Fruit fly (Drosophila melanogaster) Kc167 (cell line): Measurements from ENCODE around the gene CG18213.

Experiments used
- Myc ChIP-seq: fragments of >200 bp; optimal IDR thresholded peaks from 2 replicates; lab custom pipeline; 2017; ENCODE audit warnings: missing external identifiers
- Sin3A ChIP-seq: fragments of >200 bp; optimal IDR thresholded peaks from 2 replicates; lab custom pipeline; 2018; ENCODE audit warnings: missing external identifiers
- h ChIP-seq: fragments of >200 bp; optimal IDR thresholded peaks from 3 replicates; lab custom pipeline; 2018; ENCODE audit warnings: missing external identifiers
- insv ChIP-seq: fragments of >200 bp; optimal IDR thresholded peaks from 3 replicates; lab custom pipeline; 2018; ENCODE audit warnings: missing external identifiers
- psq ChIP-seq: fragments of >200 bp; optimal IDR thresholded peaks from 2 replicates; lab custom pipeline; 2017; ENCODE audit warnings: missing external identifiers
- ttk ChIP-seq: sonication (Bioruptor generic); optimal IDR thresholded peaks from 2 replicates; lab custom pipeline; 2017; ENCODE audit warnings: missing external identifiers

Gene CG18213

DNA sequence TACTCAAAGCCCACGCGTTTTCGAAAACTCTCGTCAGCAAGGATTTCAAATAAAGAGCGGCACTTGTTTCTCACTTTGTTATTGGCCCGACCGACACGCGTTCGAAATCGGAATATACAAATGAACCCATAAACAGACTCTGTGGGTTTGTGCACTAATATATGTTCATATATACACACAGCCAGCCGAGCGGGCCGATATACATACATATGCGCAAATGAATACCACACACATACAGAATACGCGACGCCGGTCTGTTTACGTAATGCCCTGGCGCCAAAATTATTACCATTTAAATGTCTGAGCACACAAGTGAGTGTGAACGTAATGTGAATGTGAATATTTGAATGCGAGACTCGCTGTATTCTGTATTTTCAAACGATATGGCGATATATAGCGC lies 27.7 kb upstream of the CG18213 start:
- TF ChIP-seq insv: no peak
- TF ChIP-seq Sin3A (lab: Kevin White, UChicago): no peak
- no peak for TF ChIP-seq ttk (lab: Kevin White, UChicago)
- no peak for TF ChIP-seq psq (lab: Kevin White, UChicago)

DNA sequence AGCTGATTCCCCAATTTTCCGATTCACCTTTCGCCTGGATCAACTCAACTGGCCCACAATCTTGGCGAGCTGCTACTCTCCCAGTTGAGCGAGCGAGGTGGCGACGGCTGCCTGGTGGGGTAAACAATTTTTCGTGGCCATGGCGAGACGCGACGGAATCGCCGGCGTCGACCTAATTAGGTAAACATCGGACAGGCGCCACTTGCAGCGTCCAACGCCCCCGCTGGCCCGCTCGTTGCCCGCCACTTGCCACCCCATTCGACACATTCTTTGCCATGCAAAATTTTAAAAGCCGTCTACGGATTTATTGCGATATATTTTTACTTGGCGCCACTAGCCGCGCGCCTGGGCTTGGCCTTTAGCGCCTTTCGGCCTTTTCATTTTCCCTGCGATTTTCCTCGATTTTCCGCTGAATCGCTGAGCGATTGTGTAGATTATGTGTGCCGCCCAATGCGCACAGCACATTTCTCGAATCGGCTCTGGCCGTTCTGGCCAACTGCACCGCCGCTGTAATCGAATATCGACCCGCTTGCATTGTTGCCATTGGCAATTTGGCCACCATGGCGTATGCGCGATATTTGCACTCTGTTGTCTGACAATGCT lies 26.9 kb upstream of the CG18213 start:
- TF ChIP-seq psq (lab: Kevin White, UChicago) (no peak), Myc (lab: Kevin White, UChicago) (no peak), insv (no peak), Sin3A (lab: Kevin White, UChicago) (no peak), h (no peak), ttk (lab: Kevin White, UChicago) (no peak)

DNA sequence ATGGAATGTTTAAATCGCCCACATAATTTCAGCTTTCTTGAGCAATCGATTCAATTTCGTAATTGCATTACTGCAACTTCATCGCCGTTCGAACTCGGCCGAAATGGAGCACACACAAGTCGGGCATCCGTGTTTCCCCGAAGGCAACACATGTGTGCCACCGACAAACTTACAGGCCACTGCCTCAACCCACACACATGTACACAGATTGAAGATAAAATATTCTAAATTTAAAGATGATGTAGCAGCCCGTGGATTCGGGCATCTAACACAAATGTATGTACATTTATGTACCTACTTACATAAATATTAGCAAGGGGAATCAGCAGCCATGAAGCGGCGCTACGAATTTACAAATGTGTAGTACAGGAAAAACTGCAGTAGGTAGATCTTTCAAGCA lies 26.1 kb upstream of the CG18213 start:
- no peak for TF ChIP-seq Sin3A (lab: Kevin White, UChicago)
- no peak for TF ChIP-seq Myc (lab: Kevin White, UChicago)

DNA sequence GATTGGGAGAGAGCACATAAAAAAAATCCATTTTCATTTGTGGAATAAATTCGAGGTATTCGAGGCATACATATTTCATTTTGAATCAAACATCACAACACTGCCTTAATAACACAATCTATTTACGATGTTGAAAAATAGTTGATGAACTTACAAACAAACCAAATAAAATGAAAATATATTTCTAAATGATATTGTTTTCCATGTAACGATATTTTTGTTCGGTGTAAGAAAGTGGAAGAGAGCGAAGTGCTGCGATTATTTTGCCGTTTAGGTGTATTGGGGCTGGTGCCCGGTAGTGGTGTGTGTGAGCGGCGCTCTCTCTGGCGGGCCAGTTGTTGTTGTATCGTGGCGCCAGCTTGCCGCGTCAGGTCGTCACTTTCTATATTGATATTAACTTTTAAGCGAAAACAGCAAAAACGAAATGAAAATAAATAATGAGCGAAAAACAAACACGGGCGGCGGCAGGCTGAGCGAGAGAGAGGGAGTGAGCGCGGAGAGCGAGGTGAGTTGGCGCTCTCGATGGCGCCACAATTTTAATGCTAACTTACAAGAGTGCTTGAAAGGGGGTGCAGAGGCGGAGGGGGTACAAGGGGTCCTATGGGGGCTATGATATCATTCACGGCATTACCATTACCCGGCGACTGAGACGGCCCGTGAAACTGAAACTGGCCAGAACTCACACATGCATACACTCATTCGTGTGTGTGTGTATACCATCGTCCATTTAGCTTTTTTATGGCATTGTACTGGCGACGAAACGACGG lies 25.2 kb upstream of the CG18213 start:
- TF ChIP-seq psq (lab: Kevin White, UChicago) (no peak), insv (no peak), h (no peak), Myc (lab: Kevin White, UChicago) (no peak), ttk (lab: Kevin White, UChicago) (no peak), Sin3A (lab: Kevin White, UChicago) (no peak)

DNA sequence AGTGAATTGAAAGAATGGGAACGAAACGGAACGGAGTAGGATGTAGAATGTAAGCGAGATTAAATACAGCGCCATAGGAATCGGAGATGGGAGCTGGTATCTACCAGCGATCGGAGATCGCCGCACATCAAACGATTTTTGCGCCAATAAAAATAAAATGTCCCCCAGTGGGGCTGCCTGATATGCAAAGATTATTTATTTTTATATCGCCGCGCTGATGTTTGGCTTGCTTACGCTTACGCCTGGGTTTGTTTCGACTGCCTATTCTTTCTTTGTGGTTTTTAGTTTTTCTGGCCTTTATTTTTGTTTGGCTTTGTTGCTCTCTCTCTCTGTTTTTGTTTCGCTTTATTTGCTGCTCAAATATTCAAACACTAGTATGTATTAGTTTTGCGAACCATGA lies 23.8 kb upstream of the CG18213 start:
- TF ChIP-seq Sin3A (lab: Kevin White, UChicago) (no peak), psq (lab: Kevin White, UChicago) (no peak), h (no peak), Myc (lab: Kevin White, UChicago) (no peak), ttk (lab: Kevin White, UChicago) (no peak), insv (no peak)

DNA sequence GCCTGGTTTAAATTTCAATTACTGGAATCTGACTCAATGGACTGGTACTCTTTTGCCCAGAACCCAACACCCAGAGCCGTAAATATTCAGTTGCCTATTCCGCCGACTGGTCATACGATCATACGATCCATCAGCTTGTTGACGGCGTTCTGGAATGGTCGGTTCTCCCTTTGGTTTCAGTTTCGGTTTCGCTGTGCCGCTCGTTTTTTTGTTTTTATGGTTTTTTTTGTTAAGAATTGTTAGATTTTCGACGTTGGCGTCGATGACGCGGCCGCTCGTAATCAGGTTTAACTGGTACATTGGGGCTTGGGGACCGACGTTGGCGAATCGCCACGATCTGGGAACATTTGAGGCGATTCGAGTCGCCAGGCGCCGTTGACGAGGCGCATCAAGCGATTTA lies 22.7 kb upstream of the CG18213 start:
- no peak for TF ChIP-seq insv
- TF ChIP-seq psq (lab: Kevin White, UChicago): no peak
- no peak for TF ChIP-seq Myc (lab: Kevin White, UChicago)
- no peak for TF ChIP-seq Sin3A (lab: Kevin White, UChicago)
- no peak for TF ChIP-seq h
- TF ChIP-seq ttk (lab: Kevin White, UChicago): no peak

DNA sequence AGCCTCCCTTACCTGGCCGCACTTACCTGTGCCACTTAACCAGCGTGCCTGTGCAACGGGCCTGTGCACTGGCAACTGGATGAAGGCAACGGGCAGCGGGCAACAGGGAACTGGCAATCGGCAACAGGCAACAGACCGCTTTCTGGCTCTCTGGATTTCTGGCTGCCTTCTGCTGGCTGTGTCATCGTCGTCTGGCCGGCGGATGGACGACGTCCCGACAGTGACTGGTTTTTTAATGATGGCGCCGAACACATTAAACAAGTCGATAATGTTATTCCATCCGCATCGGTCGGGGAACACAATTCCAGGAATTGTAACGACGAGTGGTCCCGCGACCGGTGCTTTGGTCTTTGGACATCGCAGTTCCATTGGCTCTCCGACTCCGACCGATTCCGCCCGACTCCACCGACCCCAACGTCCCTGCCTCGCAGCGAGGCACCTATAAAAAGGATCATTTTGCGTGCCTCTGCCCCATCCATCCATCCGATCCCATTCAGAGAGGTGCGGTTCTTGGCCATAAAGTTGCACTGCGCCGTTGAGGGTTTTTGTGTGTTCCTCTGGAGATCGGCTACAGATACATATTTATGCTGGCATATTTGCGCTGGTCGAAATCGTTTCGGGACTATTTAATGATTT lies 21.9 kb upstream of the CG18213 start:
- TF ChIP-seq Sin3A (lab: Kevin White, UChicago) (no peak), psq (lab: Kevin White, UChicago) (no peak), Myc (lab: Kevin White, UChicago) (no peak), ttk (lab: Kevin White, UChicago) (no peak)

DNA sequence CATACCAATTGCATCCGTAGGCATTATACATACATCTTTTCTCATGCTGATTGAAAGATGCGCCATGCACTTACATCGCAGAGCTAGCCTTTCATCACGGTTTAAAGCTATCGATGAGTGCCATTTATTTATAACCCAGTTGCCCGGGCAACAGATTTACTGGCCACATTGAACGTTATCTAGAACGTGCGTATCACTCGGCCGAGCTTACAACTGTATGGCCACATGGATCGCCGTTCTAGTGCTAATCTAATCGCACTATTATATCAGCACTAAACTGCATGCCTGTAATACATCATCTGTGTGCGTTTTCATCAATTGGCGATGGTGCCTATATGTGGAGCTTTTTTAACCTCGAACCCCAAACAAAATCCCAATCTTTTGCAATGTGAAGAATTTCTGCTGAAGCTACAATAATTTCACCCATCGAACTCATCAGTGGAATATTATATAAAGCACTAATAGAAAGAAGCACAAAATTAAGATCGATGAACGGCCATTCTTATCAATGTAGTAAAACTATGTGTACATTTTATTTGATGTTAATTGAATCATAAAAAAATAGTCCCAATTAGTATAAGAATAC lies 20.9 kb upstream of the CG18213 start:
- TF ChIP-seq Sin3A (lab: Kevin White, UChicago): no peak
- TF ChIP-seq h: no peak
- TF ChIP-seq ttk (lab: Kevin White, UChicago): no peak
- TF ChIP-seq psq (lab: Kevin White, UChicago): no peak
- no peak for TF ChIP-seq Myc (lab: Kevin White, UChicago)
- no peak for TF ChIP-seq insv

DNA sequence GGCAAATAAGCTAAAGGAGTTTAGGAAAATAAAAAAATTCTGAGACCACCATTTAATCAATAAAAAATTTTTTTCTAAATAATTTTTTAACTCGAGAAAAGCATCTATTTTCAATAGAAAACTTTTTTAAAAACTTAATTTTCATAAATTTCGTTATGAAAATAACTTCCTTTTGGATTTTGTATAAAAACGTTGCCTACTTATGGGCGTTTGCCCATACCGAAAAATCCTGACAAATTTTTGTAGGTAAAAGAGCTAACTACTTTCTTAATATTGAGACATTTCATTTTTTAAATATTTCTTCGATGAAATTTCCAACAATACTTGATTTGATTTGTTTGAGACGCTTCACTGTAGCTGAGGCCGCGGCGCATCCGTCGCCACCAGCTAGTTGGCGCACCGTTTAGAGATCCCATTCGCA lies 20.3 kb upstream of the CG18213 start:
- TF ChIP-seq Myc (lab: Kevin White, UChicago): no peak
- TF ChIP-seq h: no peak
- TF ChIP-seq Sin3A (lab: Kevin White, UChicago): no peak
- TF ChIP-seq psq (lab: Kevin White, UChicago): no peak
- TF ChIP-seq insv: no peak
- TF ChIP-seq ttk (lab: Kevin White, UChicago): no peak

DNA sequence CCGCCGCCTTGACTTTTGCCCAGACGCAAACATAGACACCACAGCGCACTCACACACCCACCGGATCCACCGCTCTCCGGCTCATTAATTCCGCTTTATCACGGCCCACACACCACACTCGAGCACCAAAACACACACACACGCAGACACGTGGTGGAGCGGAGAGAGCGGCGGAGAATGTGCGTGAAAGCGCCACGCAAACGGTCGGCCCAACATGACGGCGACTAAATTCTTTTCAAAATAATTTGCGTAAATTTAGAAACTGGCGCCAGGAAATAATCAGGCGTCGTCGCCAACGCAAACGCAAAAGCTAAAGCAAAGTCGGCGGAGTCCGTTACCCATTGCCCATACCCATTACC lies 19.8 kb upstream of the CG18213 start:
- TF ChIP-seq Sin3A (lab: Kevin White, UChicago) (no peak), h (no peak), psq (lab: Kevin White, UChicago) (no peak), ttk (lab: Kevin White, UChicago) (no peak), Myc (lab: Kevin White, UChicago) (no peak), insv (no peak)

DNA sequence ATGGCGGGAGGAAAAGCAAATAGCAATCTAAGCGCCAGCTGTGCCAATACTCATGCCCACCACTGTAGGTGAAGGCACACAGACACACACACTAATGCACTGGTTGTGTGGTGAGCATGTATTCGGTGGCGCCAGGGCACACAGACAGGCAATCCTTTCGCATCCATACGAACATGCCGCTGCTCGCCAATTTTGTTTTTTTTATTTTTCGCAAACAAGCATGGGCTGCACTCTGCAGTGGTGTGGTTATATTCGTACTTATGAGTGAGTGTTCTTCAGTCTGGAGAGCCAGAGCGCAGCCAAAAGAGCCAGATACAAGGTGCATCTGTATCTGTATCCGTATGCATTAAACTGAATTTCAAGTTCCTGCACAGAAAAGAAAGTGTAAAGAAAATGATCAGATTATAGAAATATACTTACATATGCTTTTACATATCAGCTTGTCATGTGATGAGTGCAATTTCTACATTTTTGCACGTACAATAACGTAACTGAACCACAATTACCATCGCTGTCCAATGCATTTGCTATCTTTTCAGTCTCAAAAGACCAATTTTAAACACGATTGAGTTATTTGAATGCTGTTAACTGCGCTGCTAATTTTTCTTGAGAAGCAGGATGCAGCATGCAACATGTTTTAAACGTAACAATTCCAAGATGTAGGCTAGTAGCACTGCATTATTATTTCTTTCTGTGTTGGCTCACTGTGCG lies 19.3 kb upstream of the CG18213 start:
- TF ChIP-seq psq (lab: Kevin White, UChicago) (no peak), insv (no peak), ttk (lab: Kevin White, UChicago) (no peak), Sin3A (lab: Kevin White, UChicago) (no peak), Myc (lab: Kevin White, UChicago) (no peak)

DNA sequence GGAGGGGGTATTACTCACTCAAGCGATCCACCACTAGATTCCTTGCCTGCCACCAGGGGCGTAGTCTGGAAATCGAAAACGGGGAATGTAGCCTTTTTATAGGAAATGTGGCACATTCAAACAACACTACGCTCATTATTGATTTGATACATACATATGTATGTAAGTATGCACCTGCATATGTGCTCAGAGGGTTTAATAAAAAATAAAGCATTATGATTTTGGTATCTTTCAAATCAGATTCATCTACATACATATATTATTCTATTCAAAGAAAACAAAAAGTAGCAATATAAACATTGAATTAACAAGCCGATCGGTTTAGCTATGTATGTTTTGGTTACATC lies 16.9 kb upstream of the CG18213 start:
- TF ChIP-seq Sin3A (lab: Kevin White, UChicago): no peak
- no peak for TF ChIP-seq Myc (lab: Kevin White, UChicago)
- TF ChIP-seq h: no peak
- TF ChIP-seq psq (lab: Kevin White, UChicago): no peak
- TF ChIP-seq ttk (lab: Kevin White, UChicago): no peak
- no peak for TF ChIP-seq insv
